Worm (Caenorhabditis elegans): ENCODE data around the gene F49F1.12.
"Not testable (repeated sequence)": the region's sequence is repeated elsewhere in the genome, so short reads cannot be mapped to it uniquely, and the experiment has no call there.

F49F1.12 gene

ce11 chrIV:4141311-4141710 is 1.6 kb downstream of the F49F1.12 start, which contains the start of gene F49F1.11:
F49F1.11 (minus strand) TSS chrIV:4141411.
- TF ChIP-seq sea-1 (GFP tag; conservative IDR thresholded peaks at IDR 0.05) (no peak), pes-1 (GFP tag; IDR thresholded peaks at IDR 0.05) (no peak), ceh-13 (GFP tag; optimal IDR thresholded peaks at IDR 0.05) (no peak), tbx-37 (GFP tag; conservative IDR thresholded peaks at IDR 0.05) (no peak), hnd-1 (tag; optimal IDR thresholded peaks at IDR 0.05) (no peak), scrt-1 (GFP tag; IDR thresholded peaks at IDR 0.05) (no peak), ama-1 (optimal IDR thresholded peaks at IDR 0.05) (no peak), ceh-36 (tag; optimal IDR thresholded peaks at IDR 0.05) (no peak), hmg-4 (GFP tag; optimal IDR thresholded peaks at IDR 0.05) (no peak), hmbx-1 (tag; optimal IDR thresholded peaks at IDR 0.05) (no peak), ets-7 (tag; optimal IDR thresholded peaks at IDR 0.05) (no peak), tbx-11 (GFP tag; IDR thresholded peaks at IDR 0.05) (no peak)

- TF ChIP-seq ama-1 (optimal IDR thresholded peaks at IDR 0.05) = no peak
- TF ChIP-seq scrt-1 (GFP tag; IDR thresholded peaks at IDR 0.05) = no peak
- no peak for TF ChIP-seq ets-7 (tag; optimal IDR thresholded peaks at IDR 0.05)
- TF ChIP-seq flt-1 (GFP tag; IDR thresholded peaks at IDR 0.05) = no peak
- TF ChIP-seq tra-4 (tag; optimal IDR thresholded peaks at IDR 0.05) = no peak
- TF ChIP-seq tbx-37 (GFP tag; conservative IDR thresholded peaks at IDR 0.05) = no peak
- no peak for TF ChIP-seq sea-1 (GFP tag; conservative IDR thresholded peaks at IDR 0.05)
- no peak for TF ChIP-seq ceh-13 (GFP tag; optimal IDR thresholded peaks at IDR 0.05)
- no peak for TF ChIP-seq hmg-4 (GFP tag; optimal IDR thresholded peaks at IDR 0.05)
- no peak for TF ChIP-seq hnd-1 (tag; optimal IDR thresholded peaks at IDR 0.05)
- TF ChIP-seq hmbx-1 (tag; optimal IDR thresholded peaks at IDR 0.05) = no peak
- no peak for TF ChIP-seq ceh-36 (tag; optimal IDR thresholded peaks at IDR 0.05)
- no peak for TF ChIP-seq F13C5.2 (tag; optimal IDR thresholded peaks at IDR 0.05)
- no peak for TF ChIP-seq B0310.2 (tag; optimal IDR thresholded peaks at IDR 0.05)
- no peak for TF ChIP-seq aly-1 (tag; optimal IDR thresholded peaks at IDR 0.05)
- TF ChIP-seq tbx-11 (GFP tag; IDR thresholded peaks at IDR 0.05) = no peak
- no peak for TF ChIP-seq pes-1 (GFP tag; IDR thresholded peaks at IDR 0.05)
Measured at ce11 chrIV:4140265-4140664, 2.6 kb downstream of the F49F1.12 start, which contains the start of gene F49F1.18. F49F1.18 (minus strand) TSS chrIV:4140365.

- TF ChIP-seq pes-1 (GFP tag; IDR thresholded peaks at IDR 0.05) (no peak), scrt-1 (GFP tag; IDR thresholded peaks at IDR 0.05) (no peak), tbx-37 (GFP tag; conservative IDR thresholded peaks at IDR 0.05) (no peak), hmbx-1 (tag; optimal IDR thresholded peaks at IDR 0.05) (no peak), ceh-13 (GFP tag; optimal IDR thresholded peaks at IDR 0.05) (no peak), tbx-11 (GFP tag; IDR thresholded peaks at IDR 0.05) (no peak), ets-7 (tag; optimal IDR thresholded peaks at IDR 0.05) (no peak), aly-1 (tag; optimal IDR thresholded peaks at IDR 0.05) (no peak), tra-4 (tag; optimal IDR thresholded peaks at IDR 0.05) (no peak), hmg-4 (GFP tag; optimal IDR thresholded peaks at IDR 0.05) (no peak), flt-1 (GFP tag; IDR thresholded peaks at IDR 0.05) (no peak), B0310.2 (tag; optimal IDR thresholded peaks at IDR 0.05) (no peak), ceh-36 (tag; optimal IDR thresholded peaks at IDR 0.05) (no peak)
Measured at ce11 chrIV:4139022-4139421, 3.9 kb downstream of the F49F1.12 start, which contains the start of gene F49F1.10. F49F1.10 (minus strand) TSS chrIV:4139122.

DNA sequence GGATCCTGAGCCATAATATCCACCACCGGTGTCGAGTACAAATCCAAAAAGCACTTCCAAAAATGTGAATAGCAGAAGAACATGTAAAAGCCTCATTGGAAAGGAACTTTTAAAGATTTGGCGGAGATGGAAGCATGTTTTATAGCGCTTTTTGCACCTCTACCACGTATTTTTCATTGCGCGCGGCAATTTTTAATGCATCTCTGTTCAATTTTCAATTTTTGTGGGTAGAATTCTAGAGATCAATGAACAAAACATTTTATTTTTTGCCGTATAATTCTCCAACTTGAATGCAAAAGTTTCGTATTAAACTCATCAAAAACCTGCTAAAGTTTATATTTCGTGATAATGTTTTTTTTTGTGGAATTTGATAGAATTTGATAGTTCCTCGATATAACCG is 5.4 kb downstream of the F49F1.12 start, which contains the start of gene F49F1.9:
Gene F49F1.9, minus strand, starts transcription at position 101 of the 400 bp plus-strand sequence.
- TF ChIP-seq B0310.2 (tag; optimal IDR thresholded peaks at IDR 0.05) (no peak), tbx-37 (GFP tag; conservative IDR thresholded peaks at IDR 0.05) (no peak), pes-1 (GFP tag; IDR thresholded peaks at IDR 0.05) (no peak), ceh-13 (GFP tag; optimal IDR thresholded peaks at IDR 0.05) (no peak), ama-1 (optimal IDR thresholded peaks at IDR 0.05) (no peak), tbx-11 (GFP tag; IDR thresholded peaks at IDR 0.05) (no peak), ceh-36 (tag; optimal IDR thresholded peaks at IDR 0.05) (no peak), scrt-1 (GFP tag; IDR thresholded peaks at IDR 0.05) (no peak), hmg-4 (GFP tag; optimal IDR thresholded peaks at IDR 0.05) (no peak), hmbx-1 (tag; optimal IDR thresholded peaks at IDR 0.05) (no peak), hnd-1 (tag; optimal IDR thresholded peaks at IDR 0.05) (no peak), tra-4 (tag; optimal IDR thresholded peaks at IDR 0.05) (no peak), flt-1 (GFP tag; IDR thresholded peaks at IDR 0.05) (no peak), ets-7 (tag; optimal IDR thresholded peaks at IDR 0.05) (no peak), F13C5.2 (tag; optimal IDR thresholded peaks at IDR 0.05) (no peak), sea-1 (GFP tag; conservative IDR thresholded peaks at IDR 0.05) (no peak), aly-1 (tag; optimal IDR thresholded peaks at IDR 0.05) (no peak)

ce11 chrIV:4135744-4136143 is 7.1 kb downstream of the F49F1.12 start, which contains the start of gene F49F1.17:
F49F1.17 (minus strand) TSS chrIV:4135844.
- TF ChIP-seq tbx-11 (GFP tag; IDR thresholded peaks at IDR 0.05) = no peak
- no peak for TF ChIP-seq flt-1 (GFP tag; IDR thresholded peaks at IDR 0.05)
- TF ChIP-seq ama-1 (optimal IDR thresholded peaks at IDR 0.05) = no peak
- no peak for TF ChIP-seq pes-1 (GFP tag; IDR thresholded peaks at IDR 0.05)
- TF ChIP-seq aly-1 (tag; optimal IDR thresholded peaks at IDR 0.05) = no peak
- no peak for TF ChIP-seq ets-7 (tag; optimal IDR thresholded peaks at IDR 0.05)
- no peak for TF ChIP-seq hmbx-1 (tag; optimal IDR thresholded peaks at IDR 0.05)
- TF ChIP-seq ceh-36 (tag; optimal IDR thresholded peaks at IDR 0.05) = no peak
- no peak for TF ChIP-seq F13C5.2 (tag; optimal IDR thresholded peaks at IDR 0.05)
- TF ChIP-seq sea-1 (GFP tag; conservative IDR thresholded peaks at IDR 0.05) = no peak

- TF ChIP-seq hnd-1 (tag; optimal IDR thresholded peaks at IDR 0.05); F13C5.2 (tag; optimal IDR thresholded peaks at IDR 0.05); pes-1 (GFP tag; IDR thresholded peaks at IDR 0.05): not testable (repeated sequence)
Measured at ce11 chrIV:4125657-4126056, 17.2 kb downstream of the F49F1.12 start, which contains the start of gene F49F1.7. F49F1.7 (minus strand) TSS chrIV:4125757.

DNA sequence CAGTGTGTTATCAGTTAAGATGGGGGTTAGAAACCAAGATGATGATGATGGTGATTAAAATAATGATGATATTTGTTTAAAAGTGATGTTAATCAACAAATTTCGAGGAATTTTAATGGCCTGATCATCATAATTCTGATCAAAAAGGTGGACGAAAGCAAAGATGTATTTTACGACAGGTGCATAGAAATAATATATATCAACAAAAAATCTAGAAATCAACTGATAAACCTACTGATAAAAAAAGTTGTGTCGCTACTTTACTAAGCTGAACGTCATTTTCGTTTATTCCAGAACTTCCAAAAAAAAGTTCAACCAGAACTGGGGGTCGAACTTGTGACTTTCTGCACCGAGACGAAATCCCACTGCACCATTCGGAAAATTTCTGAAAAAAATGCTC is 19.8 kb downstream of the F49F1.12 start, which contains the start of gene mul-1:
Gene mul-1, minus strand, starts transcription at position 84 of the 400 bp plus-strand sequence.
- TF ChIP-seq ceh-36 (tag; optimal IDR thresholded peaks at IDR 0.05) = no peak
- no peak for TF ChIP-seq scrt-1 (GFP tag; IDR thresholded peaks at IDR 0.05)
- TF ChIP-seq tra-4 (tag; optimal IDR thresholded peaks at IDR 0.05) = no peak
- no peak for TF ChIP-seq tbx-37 (GFP tag; conservative IDR thresholded peaks at IDR 0.05)
- TF ChIP-seq tbx-11 (GFP tag; IDR thresholded peaks at IDR 0.05) = no peak
- no peak for TF ChIP-seq aly-1 (tag; optimal IDR thresholded peaks at IDR 0.05)
- no peak for TF ChIP-seq ets-7 (tag; optimal IDR thresholded peaks at IDR 0.05)
- no peak for TF ChIP-seq pes-1 (GFP tag; IDR thresholded peaks at IDR 0.05)
- no peak for TF ChIP-seq sea-1 (GFP tag; conservative IDR thresholded peaks at IDR 0.05)
- no peak for TF ChIP-seq ceh-13 (GFP tag; optimal IDR thresholded peaks at IDR 0.05)
- TF ChIP-seq ama-1 (optimal IDR thresholded peaks at IDR 0.05) = no peak
- no peak for TF ChIP-seq hmbx-1 (tag; optimal IDR thresholded peaks at IDR 0.05)
